Fruit fly (Drosophila melanogaster) whole organism, embryonic: ENCODE measurements around the gene jim.

Experiments used
- CG2202 ChIP-seq: fragments of 200-800 bp; sonication (Bioruptor generic); optimal IDR thresholded peaks from 2 replicates; lab custom pipeline; 2018; ENCODE audit warnings: missing biosample characterization, mild to moderate bottlenecking, missing genetic modification characterization
- Mrtf ChIP-seq: fragments of 200-800 bp; sonication (Bioruptor generic); IDR thresholded peaks from 3 replicates; pipeline ENCODE4 v1.3.6; 2022; ENCODE audit warnings: missing biosample characterization, missing genetic modification characterization
- bigmax ChIP-seq: fragments of 200-800 bp; sonication (Bioruptor generic); optimal IDR thresholded peaks from 2 replicates; lab custom pipeline; 2018; ENCODE audit warnings: missing biosample characterization, mild to moderate bottlenecking, missing genetic modification characterization

dm6 chr3L:22877934-22878333 lies 42.9 kb upstream of the jim start:
- TF ChIP-seq Mrtf (GFP tag; lab: Robert Waterston, UW): no peak
- no peak for TF ChIP-seq bigmax (GFP tag; lab: Kevin White, UChicago)
- TF ChIP-seq CG2202 (tag; lab: Kevin White, UChicago): no peak
